Fruit fly (Drosophila melanogaster): ENCODE results near the gene CG11841.

- no peak for TF ChIP-seq pad (GFP tag; optimal IDR thresholded peaks at IDR 0.05)
- no peak for TF ChIP-seq CG33017 (tag; optimal IDR thresholded peaks at IDR 0.05)
- TF ChIP-seq CG1620 (GFP tag; optimal IDR thresholded peaks at IDR 0.05) = no peak
- no peak for TF ChIP-seq Crg-1 (GFP tag; optimal IDR thresholded peaks at IDR 0.05)
- no peak for TF ChIP-seq ovo (GFP tag; optimal IDR thresholded peaks at IDR 0.05)
- peak; percentile 70 for TF ChIP-seq bab1 (GFP tag; optimal IDR thresholded peaks at IDR 0.05)
- no peak for TF ChIP-seq CG12768 (GFP tag; optimal IDR thresholded peaks at IDR 0.05)
- no peak for TF ChIP-seq CG11617 (GFP tag; optimal IDR thresholded peaks at IDR 0.05)
- no peak for TF ChIP-seq tj (GFP tag; optimal IDR thresholded peaks at IDR 0.05)
- no peak for TF ChIP-seq Hr96 (GFP tag; optimal IDR thresholded peaks at IDR 0.05)
- TF ChIP-seq toe (GFP tag; optimal IDR thresholded peaks at IDR 0.05) = no peak
- TF ChIP-seq CG7045 (GFP tag; optimal IDR thresholded peaks at IDR 0.05) = no peak
- TF ChIP-seq kay (GFP tag; ENCODE audit: borderline replicate concordance) = no peak
- TF ChIP-seq cic (GFP tag; optimal IDR thresholded peaks at IDR 0.05) = no peak
These were observed 45.8 kb upstream of the CG11841 start for dm6 chr3R:29004884-29005621.
